Fruit fly (Drosophila melanogaster) whole organism: ENCODE results near the gene CG34393.

Experiments
- CG8478 ChIP-seq: fragments of >200 bp; optimal IDR thresholded peaks from 2 replicates; lab custom pipeline; 2018; ENCODE audit warnings: inconsistent platforms
- EcR ChIP-seq, 2 experiments: fragments of >200 bp; optimal IDR thresholded peaks; 2 replicates each; lab custom pipeline; 2017; ENCODE audit warnings: missing biosample characterization in 2 of 2, missing genetic modification characterization in 2 of 2, missing genetic modification reagents in 2 of 2
- pan ChIP-seq: fragments of >200 bp; optimal IDR thresholded peaks from 2 replicates; lab custom pipeline; 2017
- psq ChIP-seq: fragments of >200 bp; optimal IDR thresholded peaks from 2 replicates; lab custom pipeline; 2017
- usp ChIP-seq: fragments of >200 bp; optimal IDR thresholded peaks from 2 replicates; lab custom pipeline; 2017; ENCODE audit warnings: missing biosample characterization, missing genetic modification characterization, mixed read lengths

DNA sequence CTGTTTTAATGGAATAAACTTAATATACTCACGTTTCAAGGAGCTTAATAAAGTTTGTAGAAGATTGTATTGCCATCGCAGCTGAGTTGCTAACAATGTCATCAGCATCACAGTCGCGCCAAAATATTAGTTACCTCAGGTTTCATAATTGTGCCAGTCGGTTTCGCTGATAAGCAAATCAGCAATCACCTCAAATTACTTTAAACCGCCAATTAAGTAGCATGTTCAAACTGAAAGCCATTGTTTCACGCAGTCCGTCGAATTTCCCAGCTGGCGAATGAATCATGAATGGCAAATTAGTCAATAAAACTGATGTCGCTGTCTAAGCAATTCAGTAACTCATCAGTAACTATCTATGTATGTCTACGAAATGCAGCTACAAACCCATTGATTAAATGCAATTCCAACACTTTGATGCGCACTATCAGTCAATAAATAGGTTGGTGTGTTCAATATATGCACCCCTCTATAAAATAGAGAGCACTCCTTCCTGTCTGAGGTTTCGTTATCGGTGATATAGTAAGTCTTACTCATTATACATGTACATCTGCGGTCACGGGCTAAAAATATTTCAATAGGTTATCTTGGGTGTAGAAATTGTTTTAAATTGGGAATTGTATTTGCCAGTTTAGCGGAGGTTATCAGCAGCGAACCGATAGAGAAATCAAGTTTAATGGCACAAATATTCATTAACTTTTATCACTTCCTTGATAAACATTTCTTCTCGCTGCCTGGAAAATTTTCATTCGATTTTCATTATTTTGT, 35.9 kb downstream of the CG34393 start:
- TF ChIP-seq pan (lab: Kevin White, UChicago): no peak
- TF ChIP-seq EcR (GFP tag; optimal IDR thresholded peaks at IDR 0.05; lab: Kevin White, UChicago): no peak
- TF ChIP-seq psq (lab: Kevin White, UChicago): no peak
- no peak for TF ChIP-seq CG8478 (lab: Kevin White, UChicago)
- no peak for TF ChIP-seq usp (GFP tag; lab: Kevin White, UChicago)
